Worm (Caenorhabditis elegans): ENCODE measurements around the gene C14C10.5.

ce11 chrV:12575846-12576245 is 24.1 kb upstream of the C14C10.5 start:
- no peak for TF ChIP-seq egl-27 (tag; optimal IDR thresholded peaks at IDR 0.05)
- no peak for TF ChIP-seq ceh-82 (tag; optimal IDR thresholded peaks at IDR 0.05)
- no peak for TF ChIP-seq ama-1 (optimal IDR thresholded peaks at IDR 0.05)
- no peak for TF ChIP-seq vab-15 (tag; optimal IDR thresholded peaks at IDR 0.05)
